Worm (Caenorhabditis elegans) whole organism, L4 larva: ENCODE results near the gene T19E7.6.

ENCODE experiments used
- F10B5.3 ChIP-seq: sonication (generic microtip); optimal IDR thresholded peaks from 2 replicates; lab custom pipeline; 2016; ENCODE audit warnings: mild to moderate bottlenecking, missing genetic modification characterization, missing compliant biosample characterization
- F26F4.8 ChIP-seq: fragments of 200-800 bp; sonication (Bioruptor generic); conservative IDR thresholded peaks from 2 replicates; pipeline ENCODE4 v1.3.6; 2022; ENCODE audit warnings: missing genetic modification characterization, missing compliant biosample characterization
- F49E8.2 ChIP-seq: sonication (generic microtip); optimal IDR thresholded peaks from 2 replicates; lab custom pipeline; 2016; ENCODE audit warnings: missing compliant biosample characterization, mild to moderate bottlenecking, missing genetic modification characterization, borderline replicate concordance
- R02D3.7 ChIP-seq: fragments of 150-350 bp; sonication (generic microtip); optimal IDR thresholded peaks from 3 replicates; lab custom pipeline; 2014; ENCODE audit warnings: missing biosample characterization, missing genetic modification characterization
- Y105C5A.15 ChIP-seq: fragments of 200-800 bp; sonication (Bioruptor generic); IDR thresholded peaks from 2 replicates; pipeline ENCODE4 v1.3.6; 2022; ENCODE audit warnings: missing genetic modification characterization, missing compliant biosample characterization
- Y75B8A.6 ChIP-seq: fragments of 200-800 bp; sonication (Bioruptor generic); IDR thresholded peaks from 2 replicates; pipeline ENCODE4 v1.3.6; 2022; ENCODE audit warnings: missing genetic modification reagents, missing genetic modification characterization, missing compliant biosample characterization
- ZK546.5 ChIP-seq, 2 experiments: sonication (generic microtip); optimal IDR thresholded peaks; 2 replicates each; lab custom pipeline; 2017; ENCODE audit warnings: missing biosample characterization in 2 of 2, missing genetic modification characterization in 2 of 2
- aly-2 ChIP-seq: sonication (generic microtip); optimal IDR thresholded peaks from 2 replicates; lab custom pipeline; 2018; ENCODE audit warnings: missing biosample characterization, missing genetic modification characterization
- arid-1 ChIP-seq: fragments of 200-800 bp; sonication (Bioruptor generic); conservative IDR thresholded peaks from 2 replicates; pipeline ENCODE4 v1.3.6; 2022; ENCODE audit warnings: missing genetic modification reagents, missing genetic modification characterization, missing compliant biosample characterization
- ceh-32 ChIP-seq: sonication (generic microtip); optimal IDR thresholded peaks from 2 replicates; lab custom pipeline; 2016; ENCODE audit warnings: mild to moderate bottlenecking, missing genetic modification characterization, missing compliant biosample characterization; ENCODE audit not compliant: poor library complexity
- ceh-62 ChIP-seq: sonication (generic microtip); optimal IDR thresholded peaks from 2 replicates; lab custom pipeline; 2017; ENCODE audit warnings: missing biosample characterization, missing genetic modification characterization
- ces-1 ChIP-seq: fragments of 150-350 bp; sonication (generic microtip); optimal IDR thresholded peaks from 4 replicates; lab custom pipeline; 2014; ENCODE audit warnings: missing biosample characterization, missing genetic modification reagents, missing genetic modification characterization
- ctbp-1 ChIP-seq: fragments of 200-800 bp; sonication (Bioruptor generic); IDR thresholded peaks from 2 replicates; pipeline ENCODE4 v1.3.6; 2022; ENCODE audit warnings: missing genetic modification reagents, missing genetic modification characterization, missing compliant biosample characterization
- daf-12 ChIP-seq: fragments of 150-350 bp; optimal IDR thresholded peaks from 2 replicates; lab custom pipeline; 2014; ENCODE audit warnings: missing biosample characterization, missing genetic modification reagents, missing genetic modification characterization
- daf-16 ChIP-seq, 3 experiments: sonication (generic microtip); optimal IDR thresholded peaks; 2 replicates each; lab custom pipeline; 2016 to 2017; ENCODE audit warnings: missing genetic modification characterization in 3 of 3, missing genetic modification reagents in 3 of 3, mild to moderate bottlenecking in 2 of 3, missing compliant biosample characterization in 2 of 3, missing biosample characterization in 1 of 3, moderate library complexity in 1 of 3
- dmd-6 ChIP-seq: fragments of 200-800 bp; sonication (Bioruptor generic); IDR thresholded peaks from 2 replicates; pipeline ENCODE4 v1.3.6; 2022; ENCODE audit warnings: missing genetic modification reagents, missing genetic modification characterization, missing compliant biosample characterization
- dmd-8 ChIP-seq: fragments of 200-800 bp; sonication (Bioruptor generic); IDR thresholded peaks from 2 replicates; pipeline ENCODE4 v1.3.6; 2022; ENCODE audit warnings: missing genetic modification characterization, missing compliant biosample characterization
- duxl-1 ChIP-seq: sonication (generic microtip); optimal IDR thresholded peaks from 2 replicates; lab custom pipeline; 2016; ENCODE audit warnings: mild to moderate bottlenecking, missing genetic modification characterization, moderate library complexity, missing compliant biosample characterization; ENCODE audit not compliant: poor library complexity
- egl-27 ChIP-seq: sonication (generic microtip); optimal IDR thresholded peaks from 3 replicates; lab custom pipeline; 2017; ENCODE audit warnings: missing biosample characterization, missing genetic modification reagents, missing genetic modification characterization
- fkh-10 ChIP-seq: fragments of 150-350 bp; optimal IDR thresholded peaks from 2 replicates; lab custom pipeline; 2014; ENCODE audit warnings: missing biosample characterization, missing genetic modification reagents, missing genetic modification characterization
- gei-8 ChIP-seq: fragments of 200-800 bp; sonication (Bioruptor generic); optimal IDR thresholded peaks from 2 replicates; lab custom pipeline; 2018; ENCODE audit warnings: mild to moderate bottlenecking, missing genetic modification characterization, missing compliant biosample characterization
- hlh-11 ChIP-seq: fragments of 200-800 bp; sonication (Bioruptor generic); optimal IDR thresholded peaks from 2 replicates; lab custom pipeline; 2018; ENCODE audit warnings: mild to moderate bottlenecking, missing genetic modification characterization, missing compliant biosample characterization
- hmg-1.1 ChIP-seq: fragments of 200-800 bp; sonication (Bioruptor generic); IDR thresholded peaks from 2 replicates; pipeline ENCODE4 v1.3.6; 2022; ENCODE audit warnings: missing genetic modification reagents, missing genetic modification characterization, missing compliant biosample characterization
- jun-1 ChIP-seq: fragments of 150-350 bp; optimal IDR thresholded peaks from 2 replicates; lab custom pipeline; 2014; ENCODE audit warnings: missing biosample characterization, missing genetic modification reagents, missing genetic modification characterization
- lin-1 ChIP-seq: fragments of 200-800 bp; sonication (Bioruptor generic); IDR thresholded peaks from 2 replicates; pipeline ENCODE4 v1.3.6; 2022; ENCODE audit warnings: missing genetic modification reagents, missing genetic modification characterization, missing compliant biosample characterization
- lin-38 ChIP-seq: fragments of 200-800 bp; sonication (Bioruptor generic); IDR thresholded peaks from 2 replicates; pipeline ENCODE4 v1.3.6; 2022; ENCODE audit warnings: missing genetic modification reagents, missing genetic modification characterization, missing compliant biosample characterization
- lir-3 ChIP-seq: sonication (generic microtip); optimal IDR thresholded peaks from 2 replicates; lab custom pipeline; 2016; ENCODE audit warnings: mild to moderate bottlenecking, missing genetic modification characterization, missing compliant biosample characterization
- madf-5 ChIP-seq, 2 experiments: fragments of 200-800 bp; sonication (Bioruptor generic); IDR thresholded peaks; 2 replicates each; pipeline ENCODE4 v1.3.6; 2022; ENCODE audit warnings: missing compliant biosample characterization in 2 of 2, missing genetic modification characterization in 2 of 2
- mdt-29 ChIP-seq: fragments of 200-800 bp; sonication (Bioruptor generic); IDR thresholded peaks from 2 replicates; pipeline ENCODE4 v1.3.6; 2022; ENCODE audit warnings: missing genetic modification reagents, missing genetic modification characterization, missing compliant biosample characterization
- mep-1 ChIP-seq: fragments of 150-350 bp; sonication (generic microtip); optimal IDR thresholded peaks from 3 replicates; lab custom pipeline; 2014; ENCODE audit warnings: missing biosample characterization, missing genetic modification characterization
- mxl-3 ChIP-seq: fragments of 200-800 bp; sonication (Bioruptor generic); optimal IDR thresholded peaks from 2 replicates; lab custom pipeline; 2018; ENCODE audit warnings: mild to moderate bottlenecking, missing genetic modification characterization, missing compliant biosample characterization
- nhr-10 ChIP-seq: fragments of 150-350 bp; optimal IDR thresholded peaks from 2 replicates; lab custom pipeline; 2014; ENCODE audit warnings: missing biosample characterization, missing genetic modification characterization
- nhr-111 ChIP-seq: fragments of 200-800 bp; sonication (Bioruptor generic); optimal IDR thresholded peaks from 2 replicates; lab custom pipeline; 2018; ENCODE audit warnings: mild to moderate bottlenecking, missing genetic modification characterization, missing compliant biosample characterization
- nhr-41 ChIP-seq: fragments of 200-800 bp; sonication (Bioruptor generic); IDR thresholded peaks from 2 replicates; pipeline ENCODE4 v1.3.6; 2022; ENCODE audit warnings: missing genetic modification reagents, missing genetic modification characterization, missing compliant biosample characterization
- nhr-42 ChIP-seq: fragments of 200-800 bp; sonication (Bioruptor generic); IDR thresholded peaks from 2 replicates; pipeline ENCODE4 v1.3.6; 2022; ENCODE audit warnings: missing genetic modification characterization, missing compliant biosample characterization
- nhr-6 ChIP-seq: fragments of 150-350 bp; optimal IDR thresholded peaks from 2 replicates; lab custom pipeline; 2014; ENCODE audit warnings: missing biosample characterization, missing genetic modification characterization
- nhr-76 ChIP-seq: fragments of 150-350 bp; optimal IDR thresholded peaks from 2 replicates; lab custom pipeline; 2014; ENCODE audit warnings: missing biosample characterization, missing genetic modification characterization
- pha-4 ChIP-seq, 2 experiments: fragments of 150-350 bp in 1 of 2; fragments of 200-800 bp in 1 of 2; sonication (Bioruptor generic) in 1 of 2; IDR thresholded peaks in 1 of 2; optimal IDR thresholded peaks in 1 of 2; 2 replicates each; pipeline versions ENCODE4 v1.3.6 to Lab custom; 2014 to 2022; ENCODE audit warnings: missing genetic modification characterization in 2 of 2, missing genetic modification reagents in 2 of 2, missing biosample characterization in 1 of 2, missing compliant biosample characterization in 1 of 2
- php-3 ChIP-seq: fragments of 200-800 bp; sonication (Bioruptor generic); IDR thresholded peaks from 2 replicates; pipeline ENCODE4 v1.3.6; 2022; ENCODE audit warnings: missing genetic modification reagents, missing genetic modification characterization, missing compliant biosample characterization
- rbr-2 ChIP-seq: sonication (generic microtip); optimal IDR thresholded peaks from 2 replicates; lab custom pipeline; 2016; ENCODE audit warnings: missing genotype, missing genetic modification characterization, missing compliant biosample characterization
- saeg-2 ChIP-seq: fragments of 200-800 bp; sonication (Bioruptor generic); IDR thresholded peaks from 2 replicates; pipeline ENCODE4 v1.3.6; 2022; ENCODE audit warnings: missing genetic modification reagents, missing genetic modification characterization, missing compliant biosample characterization
- sdz-12 ChIP-seq: fragments of 200-800 bp; sonication (Bioruptor generic); optimal IDR thresholded peaks from 2 replicates; lab custom pipeline; 2018; ENCODE audit warnings: mild to moderate bottlenecking, missing genetic modification characterization, missing compliant biosample characterization
- set-16 ChIP-seq: fragments of 200-800 bp; sonication (Bioruptor generic); IDR thresholded peaks from 2 replicates; pipeline ENCODE4 v1.3.6; 2022; ENCODE audit warnings: missing genetic modification reagents, missing genetic modification characterization, missing compliant biosample characterization
- spr-1 ChIP-seq: sonication (generic microtip); optimal IDR thresholded peaks from 2 replicates; lab custom pipeline; 2016; ENCODE audit warnings: mild to moderate bottlenecking, missing genetic modification characterization, missing compliant biosample characterization
- tra-1 ChIP-seq: fragments of 200-800 bp; sonication (Bioruptor generic); IDR thresholded peaks from 2 replicates; pipeline ENCODE4 v1.3.6; 2022; ENCODE audit warnings: missing genetic modification reagents, missing genetic modification characterization, missing compliant biosample characterization
- unc-130 ChIP-seq: sonication (generic microtip); optimal IDR thresholded peaks from 2 replicates; lab custom pipeline; 2016; ENCODE audit warnings: missing genetic modification reagents, missing genetic modification characterization, missing compliant biosample characterization
- unc-39 ChIP-seq: sonication (generic microtip); optimal IDR thresholded peaks from 2 replicates; lab custom pipeline; 2017; ENCODE audit warnings: missing biosample characterization, missing genetic modification characterization
- zag-1 ChIP-seq: fragments of 150-350 bp; optimal IDR thresholded peaks from 2 replicates; lab custom pipeline; 2014; ENCODE audit warnings: missing biosample characterization, missing genetic modification characterization
- zip-2 ChIP-seq: fragments of 150-350 bp; optimal IDR thresholded peaks from 2 replicates; lab custom pipeline; 2014; ENCODE audit warnings: missing biosample characterization, missing genetic modification characterization

Gene T19E7.6

ce11 chrIV:5657126-5657666 is 12.1 kb downstream of the T19E7.6 start (continued):
- no peak for TF ChIP-seq madf-5 (GFP tag; IDR thresholded peaks at IDR 0.05; lab: Robert Waterston, UW)
- peak; percentile 42; the same call in 1 of the 2 replicates for TF ChIP-seq lin-38
- no peak for TF ChIP-seq Y105C5A.15
- peak; percentile 55 for TF ChIP-seq nhr-10 (tag; lab: Kevin White, UChicago)
- no peak for TF ChIP-seq mdt-29 (GFP tag; lab: Robert Waterston, UW)
- no peak for TF ChIP-seq aly-2 (tag; lab: Kevin White, UChicago)
- peak; percentile 44; the same call in 1 of the 2 replicates for TF ChIP-seq tra-1
- peak; percentile 46 for TF ChIP-seq spr-1
- TF ChIP-seq nhr-6 (tag; lab: Kevin White, UChicago), result no peak

- no peak for TF ChIP-seq egl-27
- no peak for TF ChIP-seq set-16 (GFP tag; lab: Robert Waterston, UW)
- TF ChIP-seq nhr-111 (GFP tag; lab: Kevin White, UChicago), result no peak
- peak; percentile 55 for TF ChIP-seq hmg-1.1
- TF ChIP-seq mdt-29 (GFP tag; lab: Robert Waterston, UW), result peak; percentile 22; the same call in 1 of the 2 replicates
- peak; percentile 29 for TF ChIP-seq rbr-2
- TF ChIP-seq daf-12 (tag; lab: Kevin White, UChicago), result no peak
- no peak for TF ChIP-seq lin-1
- TF ChIP-seq F10B5.3 (tag; lab: Kevin White, UChicago), result no peak
- no peak for TF ChIP-seq ZK546.5 (tag; optimal IDR thresholded peaks at IDR 0.05; lab: Kevin White, UChicago)
- no peak for TF ChIP-seq jun-1
- no peak for TF ChIP-seq F26F4.8 (GFP tag; lab: Robert Waterston, UW)
- TF ChIP-seq gei-8 (GFP tag; lab: Kevin White, UChicago), result no peak
- TF ChIP-seq nhr-6 (tag; lab: Kevin White, UChicago), result no peak
- TF ChIP-seq lir-3 (tag; lab: Kevin White, UChicago), result no peak
- TF ChIP-seq mxl-3, result peak; percentile 46
- TF ChIP-seq zag-1 (tag; lab: Kevin White, UChicago), result no peak
- TF ChIP-seq unc-39 (tag; lab: Kevin White, UChicago), result no peak
- peak; percentile 87 for TF ChIP-seq hlh-11 (tag; lab: Kevin White, UChicago)
- no peak for TF ChIP-seq duxl-1 (tag; lab: Kevin White, UChicago)
- no peak for TF ChIP-seq nhr-76 (tag; lab: Kevin White, UChicago)
- TF ChIP-seq ceh-32 (tag; lab: Kevin White, UChicago), result no peak
- TF ChIP-seq ces-1 (GFP tag; lab: Kevin White, UChicago), result no peak
- peak; percentile 79 for TF ChIP-seq dmd-6
- no peak for TF ChIP-seq F49E8.2 (tag; lab: Kevin White, UChicago)
- TF ChIP-seq sdz-12 (GFP tag; lab: Kevin White, UChicago), result no peak
- peak; percentile 77 for TF ChIP-seq mep-1 (tag; lab: Kevin White, UChicago)
- TF ChIP-seq dmd-8 (GFP tag; lab: Robert Waterston, UW), result no peak
- no peak for TF ChIP-seq zip-2
- no peak for TF ChIP-seq nhr-42 (GFP tag; lab: Robert Waterston, UW)
- TF ChIP-seq ctbp-1 (GFP tag; lab: Robert Waterston, UW), result no peak
- TF ChIP-seq nhr-41 (GFP tag; lab: Robert Waterston, UW), result no peak
- TF ChIP-seq ceh-62, result no peak
- peak; percentile 63; the same call in 1 of the 2 replicates for TF ChIP-seq pha-4 (GFP tag; IDR thresholded peaks at IDR 0.05; lab: Robert Waterston, UW)
- no peak for TF ChIP-seq pha-4 (tag; optimal IDR thresholded peaks at IDR 0.05; lab: Kevin White, UChicago)
- no peak for TF ChIP-seq daf-16 (GFP tag; optimal IDR thresholded peaks at IDR 0.05; lab: Kevin White, UChicago)
- TF ChIP-seq daf-16 (tag; optimal IDR thresholded peaks at IDR 0.05; lab: Kevin White, UChicago), result peak; percentile 30
- no peak for TF ChIP-seq unc-130 (GFP tag; lab: Kevin White, UChicago)
- TF ChIP-seq R02D3.7 (tag; lab: Kevin White, UChicago), result no peak
- peak; percentile 43; the same call in 1 of the 2 replicates for TF ChIP-seq Y75B8A.6 (GFP tag; lab: Robert Waterston, UW)
- no peak for TF ChIP-seq saeg-2 (GFP tag; lab: Robert Waterston, UW)
- no peak for TF ChIP-seq fkh-10 (GFP tag; lab: Kevin White, UChicago)
- no peak for TF ChIP-seq php-3 (GFP tag; lab: Robert Waterston, UW)
- no peak for TF ChIP-seq arid-1
Measured at ce11 chrIV:5655966-5656389, 13.3 kb downstream of the T19E7.6 start.
